Worm (Caenorhabditis elegans) whole organism, L2 larva: ENCODE measurements around the gene ser-1.
A peak's percentile ranks its signal among the peaks of the same experiment; 100 is the strongest.

Experiments
- F13H6.1 ChIP-seq: sonication (generic microtip); optimal IDR thresholded peaks from 2 replicates; lab custom pipeline; 2016; ENCODE audit warnings: missing genetic modification characterization, missing compliant biosample characterization
- R02D3.7 ChIP-seq: fragments of 150-350 bp; optimal IDR thresholded peaks from 2 replicates; lab custom pipeline; 2014; ENCODE audit warnings: missing biosample characterization, missing genetic modification characterization
- Y55F3AM.14 ChIP-seq: fragments of 200-800 bp; sonication (Bioruptor generic); optimal IDR thresholded peaks from 2 replicates; lab custom pipeline; 2018; ENCODE audit warnings: mild to moderate bottlenecking, missing genetic modification characterization, missing compliant biosample characterization
- aly-2 ChIP-seq: fragments of 150-350 bp; optimal IDR thresholded peaks from 2 replicates; lab custom pipeline; 2014; ENCODE audit warnings: missing biosample characterization, missing genetic modification characterization
- ama-1 ChIP-seq: fragments of 150-350 bp; optimal IDR thresholded peaks from 2 replicates; lab custom pipeline; 2018; ENCODE audit warnings: inconsistent platforms
- ceh-82 ChIP-seq: fragments of 150-350 bp; optimal IDR thresholded peaks from 2 replicates; lab custom pipeline; 2014; ENCODE audit warnings: missing biosample characterization, missing genetic modification characterization
- crh-2 ChIP-seq: sonication (generic microtip); optimal IDR thresholded peaks from 2 replicates; lab custom pipeline; 2017; ENCODE audit warnings: missing biosample characterization, missing genetic modification characterization
- elt-1 ChIP-seq: fragments of 150-350 bp; optimal IDR thresholded peaks from 2 replicates; lab custom pipeline; 2014; ENCODE audit warnings: missing biosample characterization, missing genetic modification characterization
- elt-3 ChIP-seq: sonication (generic microtip); optimal IDR thresholded peaks from 2 replicates; lab custom pipeline; 2017; ENCODE audit warnings: missing biosample characterization, missing genetic modification characterization
- fos-1 ChIP-seq: fragments of 150-350 bp; optimal IDR thresholded peaks from 2 replicates; lab custom pipeline; 2014; ENCODE audit warnings: missing biosample characterization, missing genetic modification characterization
- lin-11 ChIP-seq: fragments of 150-350 bp; sonication (generic microtip); optimal IDR thresholded peaks from 2 replicates; lab custom pipeline; 2014; ENCODE audit warnings: missing biosample characterization, missing genetic modification characterization, inconsistent platforms, mixed read lengths
- lin-39 ChIP-seq: fragments of 150-350 bp; optimal IDR thresholded peaks from 2 replicates; lab custom pipeline; 2014; ENCODE audit warnings: missing biosample characterization, missing genetic modification reagents, missing genetic modification characterization
- mab-5 ChIP-seq: fragments of 150-350 bp; optimal IDR thresholded peaks from 2 replicates; lab custom pipeline; 2014; ENCODE audit warnings: missing biosample characterization, missing genetic modification characterization
- nhr-10 ChIP-seq: sonication (generic microtip); optimal IDR thresholded peaks from 2 replicates; lab custom pipeline; 2017; ENCODE audit warnings: missing biosample characterization, missing genetic modification characterization
- nhr-11 ChIP-seq: fragments of 150-350 bp; optimal IDR thresholded peaks from 2 replicates; lab custom pipeline; 2014; ENCODE audit warnings: missing biosample characterization, missing genetic modification characterization
- nhr-129 ChIP-seq: fragments of 150-350 bp; optimal IDR thresholded peaks from 2 replicates; lab custom pipeline; 2014; ENCODE audit warnings: missing biosample characterization, missing genetic modification characterization
- nhr-21 ChIP-seq: fragments of 150-350 bp; optimal IDR thresholded peaks from 2 replicates; lab custom pipeline; 2014; ENCODE audit warnings: missing biosample characterization, missing genetic modification characterization
- nhr-237 ChIP-seq: fragments of 150-350 bp; optimal IDR thresholded peaks from 2 replicates; lab custom pipeline; 2014; ENCODE audit warnings: missing biosample characterization, missing genetic modification characterization
- nhr-77 ChIP-seq: fragments of 150-350 bp; optimal IDR thresholded peaks from 2 replicates; lab custom pipeline; 2014; ENCODE audit warnings: missing biosample characterization, missing genetic modification characterization
- peb-1 ChIP-seq: fragments of 150-350 bp; optimal IDR thresholded peaks from 2 replicates; lab custom pipeline; 2014; ENCODE audit warnings: missing biosample characterization, missing genetic modification characterization
- sem-4 ChIP-seq: fragments of 150-350 bp; optimal IDR thresholded peaks from 2 replicates; lab custom pipeline; 2014; ENCODE audit warnings: missing biosample characterization, missing genetic modification reagents, missing genetic modification characterization
- skn-1 ChIP-seq: sonication (generic microtip); optimal IDR thresholded peaks from 2 replicates; lab custom pipeline; 2017; ENCODE audit warnings: missing biosample characterization, missing genetic modification characterization
- sma-3 ChIP-seq: sonication (generic microtip); optimal IDR thresholded peaks from 2 replicates; lab custom pipeline; 2016; ENCODE audit warnings: missing genetic modification reagents, missing genetic modification characterization, missing compliant biosample characterization
- sma-9 ChIP-seq, 2 experiments: fragments of 150-350 bp in 1 of 2; sonication (generic microtip) in 1 of 2; optimal IDR thresholded peaks; 2 replicates each; lab custom pipeline; 2014 to 2016; ENCODE audit warnings: missing genetic modification characterization in 2 of 2, mild to moderate bottlenecking in 1 of 2, missing biosample characterization in 1 of 2, missing compliant biosample characterization in 1 of 2, missing genetic modification reagents in 1 of 2, moderate library complexity in 1 of 2
- snpc-4 ChIP-seq: fragments of 150-350 bp; optimal IDR thresholded peaks from 2 replicates; lab custom pipeline; 2014; ENCODE audit warnings: missing biosample characterization, missing genetic modification characterization
- unc-55 ChIP-seq: fragments of 150-350 bp; sonication (generic microtip); optimal IDR thresholded peaks from 3 replicates; lab custom pipeline; 2014; ENCODE audit warnings: missing biosample characterization, missing genetic modification reagents, missing genetic modification characterization
- unc-62 ChIP-seq: fragments of 150-350 bp; optimal IDR thresholded peaks from 2 replicates; lab custom pipeline; 2014; ENCODE audit warnings: missing biosample characterization, missing genetic modification reagents, missing genetic modification characterization
- ztf-1 ChIP-seq: fragments of 200-800 bp; sonication (Bioruptor generic); conservative IDR thresholded peaks from 2 replicates; pipeline ENCODE4 v1.3.6; 2022; ENCODE audit warnings: missing genetic modification characterization, missing compliant biosample characterization
- ztf-11 ChIP-seq: sonication (generic microtip); optimal IDR thresholded peaks from 2 replicates; lab custom pipeline; 2017; ENCODE audit warnings: missing biosample characterization, missing genetic modification characterization

ser-1 gene

DNA sequence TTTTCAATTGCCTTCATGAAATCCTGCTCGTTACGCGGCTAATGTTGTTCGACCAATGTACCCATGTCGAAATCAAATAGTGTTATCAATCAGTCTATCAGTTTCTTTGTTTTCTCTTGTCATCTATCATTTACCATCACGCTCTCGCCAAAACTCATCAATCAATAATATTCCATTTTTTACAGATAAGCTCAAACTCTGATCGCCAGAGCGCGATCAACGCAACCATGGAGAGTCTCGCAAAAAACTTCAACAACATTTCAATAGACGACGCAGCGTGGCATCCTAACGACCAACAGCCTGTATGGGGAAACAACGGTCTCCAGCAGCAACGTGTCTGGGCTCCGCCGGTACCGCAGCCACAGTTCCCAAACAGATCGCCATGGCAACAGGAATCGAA is 33.7 kb downstream of the ser-1 start, which contains the start of gene ain-1:
Gene ain-1 (plus strand): TSS at position 186 of the 400 bp plus-strand sequence.
- TF ChIP-seq fos-1 (tag; lab: Kevin White, UChicago) (peak; percentile 7), R02D3.7 (tag; lab: Kevin White, UChicago) (no peak)

DNA sequence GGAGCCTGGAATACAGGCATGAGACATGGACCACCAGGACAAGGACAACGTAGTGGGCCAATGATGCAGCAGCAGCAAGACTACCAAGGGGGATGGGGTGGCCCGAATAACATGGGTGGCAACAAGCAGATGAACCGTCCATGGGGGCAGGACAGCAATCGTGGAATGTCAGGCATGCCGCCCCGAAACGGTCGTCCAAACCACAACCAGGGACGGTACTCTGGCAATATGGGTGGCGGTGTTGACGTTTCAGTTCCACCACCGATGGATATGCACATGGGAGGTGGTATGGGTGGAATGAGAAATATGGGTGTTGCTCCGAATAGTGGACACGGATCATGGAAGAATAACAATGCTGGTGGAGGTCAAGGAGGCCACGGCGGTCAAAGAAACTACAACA is 34.5 kb downstream of the ser-1 start:
- TF ChIP-seq sem-4 (tag; lab: Kevin White, UChicago) = no peak
- TF ChIP-seq lin-11 = no peak
- no peak for TF ChIP-seq ceh-82
- TF ChIP-seq snpc-4 (tag; lab: Kevin White, UChicago) = no peak
- TF ChIP-seq aly-2 = no peak
- TF ChIP-seq crh-2 (tag; lab: Kevin White, UChicago) = no peak
- TF ChIP-seq nhr-237 (tag; lab: Kevin White, UChicago) = no peak
- TF ChIP-seq Y55F3AM.14 (GFP tag; lab: Kevin White, UChicago) = no peak
- no peak for TF ChIP-seq unc-62 (GFP tag; lab: Kevin White, UChicago)
- no peak for TF ChIP-seq skn-1 (tag; lab: Kevin White, UChicago)
- no peak for TF ChIP-seq elt-3 (tag; lab: Kevin White, UChicago)
- TF ChIP-seq lin-39 (tag; lab: Kevin White, UChicago) = no peak
- TF ChIP-seq F13H6.1 (tag; lab: Kevin White, UChicago) = no peak
- TF ChIP-seq ztf-1 (GFP tag; lab: Robert Waterston, UW) = no peak
- TF ChIP-seq nhr-129 (tag; lab: Kevin White, UChicago) = no peak
- no peak for TF ChIP-seq mab-5 (tag; lab: Kevin White, UChicago)
- TF ChIP-seq elt-1 (tag; lab: Kevin White, UChicago) = no peak
- TF ChIP-seq nhr-21 (tag; lab: Kevin White, UChicago) = no peak

- no peak for TF ChIP-seq nhr-10 (tag; lab: Kevin White, UChicago)
- TF ChIP-seq unc-55 = peak; percentile 19
- TF ChIP-seq nhr-129 (tag; lab: Kevin White, UChicago) = no peak
Measured at ce11 chrX:16617427-16618128, 38.0 kb downstream of the ser-1 start.

ce11 chrX:16618129-16618525 is 38.6 kb downstream of the ser-1 start:
- TF ChIP-seq nhr-11 (tag; lab: Kevin White, UChicago) = no peak
- TF ChIP-seq sma-9 (GFP tag; optimal IDR thresholded peaks at IDR 0.05; lab: Kevin White, UChicago) = peak; percentile 13
- no peak for TF ChIP-seq sma-9 (tag; optimal IDR thresholded peaks at IDR 0.05; lab: Kevin White, UChicago)
- no peak for TF ChIP-seq sem-4 (tag; lab: Kevin White, UChicago)
- no peak for TF ChIP-seq ztf-11 (tag; lab: Kevin White, UChicago)
- TF ChIP-seq elt-3 (tag; lab: Kevin White, UChicago) = no peak

DNA sequence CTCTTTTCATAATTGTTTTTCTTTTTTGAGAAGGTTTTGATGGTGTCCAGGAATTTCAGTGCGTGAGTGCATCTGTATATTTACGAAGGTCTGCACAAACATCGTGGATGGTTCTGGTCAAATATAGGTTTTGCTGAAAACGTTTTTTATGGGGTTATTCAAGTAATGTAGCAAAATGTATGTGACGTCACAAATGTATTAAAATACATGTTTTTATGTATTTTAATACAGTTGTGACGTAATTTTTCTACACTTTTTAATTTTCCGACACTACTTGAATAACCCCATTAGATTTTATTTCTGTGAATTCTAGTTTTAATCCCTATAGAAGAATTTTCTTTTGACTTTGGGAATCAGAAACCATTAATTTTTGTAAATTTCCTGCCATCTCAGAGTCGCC is 39.2 kb downstream of the ser-1 start:
- TF ChIP-seq ama-1 (lab: Kevin White, UChicago) (no peak), R02D3.7 (tag; lab: Kevin White, UChicago) (no peak), nhr-237 (tag; lab: Kevin White, UChicago) (no peak), peb-1 (no peak), ztf-11 (tag; lab: Kevin White, UChicago) (no peak), nhr-77 (tag; lab: Kevin White, UChicago) (no peak), crh-2 (tag; lab: Kevin White, UChicago) (no peak), nhr-11 (tag; lab: Kevin White, UChicago) (no peak), lin-11 (no peak), ztf-1 (GFP tag; lab: Robert Waterston, UW) (no peak)
- TF ChIP-seq, all 48 proteins: peak for 0

DNA sequence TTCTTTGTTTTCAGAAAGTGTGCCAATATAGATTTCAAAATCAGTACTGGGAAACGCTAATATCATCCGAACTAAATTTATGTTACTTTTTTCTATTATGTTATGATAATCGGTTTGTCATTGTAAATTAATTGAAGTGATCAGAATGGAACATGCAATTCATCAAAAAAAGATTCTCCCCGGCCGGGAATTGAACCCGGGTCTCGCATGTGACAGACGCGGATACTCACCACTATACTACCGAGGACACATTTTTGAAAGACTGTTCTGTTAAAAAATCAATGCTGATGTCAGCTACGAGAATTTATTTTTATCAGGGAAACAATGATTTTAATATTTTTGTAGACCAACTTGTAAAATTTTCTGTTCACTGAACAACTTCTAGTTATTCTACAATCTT is 39.6 kb downstream of the ser-1 start:
- TF ChIP-seq sma-9 (GFP tag; optimal IDR thresholded peaks at IDR 0.05; lab: Kevin White, UChicago) (peak; percentile 6), sma-9 (tag; optimal IDR thresholded peaks at IDR 0.05; lab: Kevin White, UChicago) (no peak), lin-39 (tag; lab: Kevin White, UChicago) (no peak), nhr-21 (tag; lab: Kevin White, UChicago) (peak; percentile 32), fos-1 (tag; lab: Kevin White, UChicago) (peak; percentile 33), sma-3 (GFP tag; lab: Kevin White, UChicago) (peak; percentile 53), crh-2 (tag; lab: Kevin White, UChicago) (peak; percentile 35)
